Worm (Caenorhabditis elegans) whole organism, L2 larva: ENCODE results near the gene dyf-6.

Experiments used
- C34F6.9 ChIP-seq: fragments of 150-350 bp; optimal IDR thresholded peaks from 2 replicates; lab custom pipeline; 2014; ENCODE audit warnings: missing biosample characterization, missing genetic modification characterization
- F13H6.1 ChIP-seq: sonication (generic microtip); optimal IDR thresholded peaks from 2 replicates; lab custom pipeline; 2016; ENCODE audit warnings: missing genetic modification characterization, missing compliant biosample characterization
- R02D3.7 ChIP-seq: fragments of 150-350 bp; optimal IDR thresholded peaks from 2 replicates; lab custom pipeline; 2014; ENCODE audit warnings: missing biosample characterization, missing genetic modification characterization
- Y55F3AM.14 ChIP-seq: fragments of 200-800 bp; sonication (Bioruptor generic); optimal IDR thresholded peaks from 2 replicates; lab custom pipeline; 2018; ENCODE audit warnings: mild to moderate bottlenecking, missing genetic modification characterization, missing compliant biosample characterization
- ZK546.5 ChIP-seq: sonication (generic microtip); optimal IDR thresholded peaks from 2 replicates; lab custom pipeline; 2017; ENCODE audit warnings: missing biosample characterization, missing genetic modification characterization
- alr-1 ChIP-seq: fragments of 150-350 bp; optimal IDR thresholded peaks from 2 replicates; lab custom pipeline; 2014; ENCODE audit warnings: missing biosample characterization, missing genetic modification characterization
- aly-2 ChIP-seq: fragments of 150-350 bp; optimal IDR thresholded peaks from 2 replicates; lab custom pipeline; 2014; ENCODE audit warnings: missing biosample characterization, missing genetic modification characterization
- ama-1 ChIP-seq: fragments of 150-350 bp; optimal IDR thresholded peaks from 2 replicates; lab custom pipeline; 2018; ENCODE audit warnings: inconsistent platforms
- blmp-1 ChIP-seq: sonication (generic microtip); optimal IDR thresholded peaks from 2 replicates; lab custom pipeline; 2017; ENCODE audit warnings: missing genetic modification characterization, mild to moderate bottlenecking, missing compliant biosample characterization, antibody characterized with exemption, moderate library complexity; ENCODE audit not compliant: insufficient read depth
- ceh-16 ChIP-seq: fragments of 150-350 bp; optimal IDR thresholded peaks from 2 replicates; lab custom pipeline; 2014; ENCODE audit warnings: missing biosample characterization, missing genetic modification characterization
- ceh-82 ChIP-seq: fragments of 150-350 bp; optimal IDR thresholded peaks from 2 replicates; lab custom pipeline; 2014; ENCODE audit warnings: missing biosample characterization, missing genetic modification characterization
- crh-2 ChIP-seq: sonication (generic microtip); optimal IDR thresholded peaks from 2 replicates; lab custom pipeline; 2017; ENCODE audit warnings: missing biosample characterization, missing genetic modification characterization
- dmd-4 ChIP-seq: sonication (generic microtip); optimal IDR thresholded peaks from 2 replicates; lab custom pipeline; 2017; ENCODE audit warnings: missing biosample characterization, missing genetic modification characterization
- egl-27 ChIP-seq: sonication (generic microtip); optimal IDR thresholded peaks from 3 replicates; lab custom pipeline; 2017; ENCODE audit warnings: missing biosample characterization, missing genetic modification reagents, missing genetic modification characterization
- elt-1 ChIP-seq: fragments of 150-350 bp; optimal IDR thresholded peaks from 2 replicates; lab custom pipeline; 2014; ENCODE audit warnings: missing biosample characterization, missing genetic modification characterization
- elt-3 ChIP-seq: sonication (generic microtip); optimal IDR thresholded peaks from 2 replicates; lab custom pipeline; 2017; ENCODE audit warnings: missing biosample characterization, missing genetic modification characterization
- fos-1 ChIP-seq: fragments of 150-350 bp; optimal IDR thresholded peaks from 2 replicates; lab custom pipeline; 2014; ENCODE audit warnings: missing biosample characterization, missing genetic modification characterization
- gmeb-1 ChIP-seq: fragments of 150-350 bp; optimal IDR thresholded peaks from 2 replicates; lab custom pipeline; 2014; ENCODE audit warnings: missing biosample characterization, missing genetic modification characterization
- lin-11 ChIP-seq: fragments of 150-350 bp; sonication (generic microtip); optimal IDR thresholded peaks from 2 replicates; lab custom pipeline; 2014; ENCODE audit warnings: missing biosample characterization, missing genetic modification characterization, inconsistent platforms, mixed read lengths
- lin-13 ChIP-seq: fragments of 150-350 bp; optimal IDR thresholded peaks from 2 replicates; lab custom pipeline; 2014; ENCODE audit warnings: missing biosample characterization, missing genetic modification reagents, missing genetic modification characterization
- lin-39 ChIP-seq: fragments of 150-350 bp; optimal IDR thresholded peaks from 2 replicates; lab custom pipeline; 2014; ENCODE audit warnings: missing biosample characterization, missing genetic modification reagents, missing genetic modification characterization
- lsy-2 ChIP-seq, 2 experiments: fragments of 150-350 bp in 1 of 2; sonication (generic microtip) in 1 of 2; optimal IDR thresholded peaks; 2 replicates each; lab custom pipeline; 2014 to 2017; ENCODE audit warnings: missing biosample characterization in 2 of 2, missing genetic modification characterization in 2 of 2
- mab-5 ChIP-seq: fragments of 150-350 bp; optimal IDR thresholded peaks from 2 replicates; lab custom pipeline; 2014; ENCODE audit warnings: missing biosample characterization, missing genetic modification characterization
- mbf-1 ChIP-seq: sonication (generic microtip); optimal IDR thresholded peaks from 2 replicates; lab custom pipeline; 2017; ENCODE audit warnings: missing biosample characterization, missing genetic modification characterization
- mdl-1 ChIP-seq, 2 experiments: fragments of 150-350 bp in 1 of 2; sonication (generic microtip) in 1 of 2; optimal IDR thresholded peaks; 2 replicates each; lab custom pipeline; 2017; ENCODE audit warnings: missing biosample characterization in 2 of 2, missing genetic modification characterization in 2 of 2
- nhr-10 ChIP-seq: sonication (generic microtip); optimal IDR thresholded peaks from 2 replicates; lab custom pipeline; 2017; ENCODE audit warnings: missing biosample characterization, missing genetic modification characterization
- nhr-11 ChIP-seq: fragments of 150-350 bp; optimal IDR thresholded peaks from 2 replicates; lab custom pipeline; 2014; ENCODE audit warnings: missing biosample characterization, missing genetic modification characterization
- nhr-12 ChIP-seq: fragments of 150-350 bp; optimal IDR thresholded peaks from 2 replicates; lab custom pipeline; 2014; ENCODE audit warnings: missing biosample characterization, missing genetic modification characterization
- nhr-129 ChIP-seq: fragments of 150-350 bp; optimal IDR thresholded peaks from 2 replicates; lab custom pipeline; 2014; ENCODE audit warnings: missing biosample characterization, missing genetic modification characterization
- nhr-21 ChIP-seq: fragments of 150-350 bp; optimal IDR thresholded peaks from 2 replicates; lab custom pipeline; 2014; ENCODE audit warnings: missing biosample characterization, missing genetic modification characterization
- nhr-237 ChIP-seq: fragments of 150-350 bp; optimal IDR thresholded peaks from 2 replicates; lab custom pipeline; 2014; ENCODE audit warnings: missing biosample characterization, missing genetic modification characterization
- nhr-25 ChIP-seq: fragments of 150-350 bp; sonication (generic microtip); optimal IDR thresholded peaks from 3 replicates; lab custom pipeline; 2014; ENCODE audit warnings: missing biosample characterization, missing genetic modification characterization
- nhr-6 ChIP-seq: fragments of 150-350 bp; optimal IDR thresholded peaks from 2 replicates; lab custom pipeline; 2014; ENCODE audit warnings: missing biosample characterization, missing genetic modification characterization
- peb-1 ChIP-seq: fragments of 150-350 bp; optimal IDR thresholded peaks from 2 replicates; lab custom pipeline; 2014; ENCODE audit warnings: missing biosample characterization, missing genetic modification characterization
- sem-4 ChIP-seq: fragments of 150-350 bp; optimal IDR thresholded peaks from 2 replicates; lab custom pipeline; 2014; ENCODE audit warnings: missing biosample characterization, missing genetic modification reagents, missing genetic modification characterization
- skn-1 ChIP-seq: sonication (generic microtip); optimal IDR thresholded peaks from 2 replicates; lab custom pipeline; 2017; ENCODE audit warnings: missing biosample characterization, missing genetic modification characterization
- sma-3 ChIP-seq: sonication (generic microtip); optimal IDR thresholded peaks from 2 replicates; lab custom pipeline; 2016; ENCODE audit warnings: missing genetic modification reagents, missing genetic modification characterization, missing compliant biosample characterization
- snpc-4 ChIP-seq: fragments of 150-350 bp; optimal IDR thresholded peaks from 2 replicates; lab custom pipeline; 2014; ENCODE audit warnings: missing biosample characterization, missing genetic modification characterization
- unc-39 ChIP-seq: fragments of 150-350 bp; optimal IDR thresholded peaks from 2 replicates; lab custom pipeline; 2014; ENCODE audit warnings: missing biosample characterization, missing genetic modification characterization
- unc-55 ChIP-seq: fragments of 150-350 bp; sonication (generic microtip); optimal IDR thresholded peaks from 3 replicates; lab custom pipeline; 2014; ENCODE audit warnings: missing biosample characterization, missing genetic modification reagents, missing genetic modification characterization
- unc-62 ChIP-seq: fragments of 150-350 bp; optimal IDR thresholded peaks from 2 replicates; lab custom pipeline; 2014; ENCODE audit warnings: missing biosample characterization, missing genetic modification reagents, missing genetic modification characterization
- zag-1 ChIP-seq: fragments of 150-350 bp; optimal IDR thresholded peaks from 2 replicates; lab custom pipeline; 2014; ENCODE audit warnings: missing biosample characterization, missing genetic modification characterization
- ztf-1 ChIP-seq: fragments of 200-800 bp; sonication (Bioruptor generic); conservative IDR thresholded peaks from 2 replicates; pipeline ENCODE4 v1.3.6; 2022; ENCODE audit warnings: missing genetic modification characterization, missing compliant biosample characterization
- ztf-11 ChIP-seq: sonication (generic microtip); optimal IDR thresholded peaks from 2 replicates; lab custom pipeline; 2017; ENCODE audit warnings: missing biosample characterization, missing genetic modification characterization
- ztf-4 ChIP-seq: fragments of 150-350 bp; optimal IDR thresholded peaks from 2 replicates; lab custom pipeline; 2014; ENCODE audit warnings: missing biosample characterization, missing genetic modification characterization

dyf-6 gene

DNA sequence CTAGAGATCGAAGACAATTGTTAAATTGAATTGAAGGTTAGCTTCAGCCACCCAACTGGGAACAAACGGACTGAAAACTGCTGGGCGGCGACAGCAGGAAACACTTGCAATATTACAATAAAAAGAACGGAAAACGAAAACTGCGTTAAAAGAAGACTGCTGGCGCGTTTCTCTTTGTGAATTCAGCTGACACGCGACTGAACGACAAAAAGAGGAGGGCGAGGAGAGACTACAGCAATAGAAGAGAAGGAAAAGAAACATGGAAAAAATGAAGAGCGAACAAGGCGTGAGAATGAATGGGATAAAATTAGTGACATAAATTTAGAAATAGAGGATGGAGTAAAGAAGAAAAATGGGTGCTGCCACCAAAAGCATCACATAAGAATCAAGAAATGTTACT is 8.6 kb downstream of the dyf-6 start (continued):
- TF ChIP-seq nhr-129 (peak; percentile 90), egl-27 (peak; percentile 88), lin-39 (tag; lab: Kevin White, UChicago) (no peak), nhr-11 (tag; lab: Kevin White, UChicago) (no peak), lsy-2 (tag; optimal IDR thresholded peaks at IDR 0.05; lab: Kevin White, UChicago) (peak; percentile 78 to 94), dmd-4 (tag; lab: Kevin White, UChicago) (peak; percentile 18), ama-1 (lab: Kevin White, UChicago) (peak; percentile 28), sma-3 (GFP tag; lab: Kevin White, UChicago) (peak; percentile 90), peb-1 (tag; lab: Kevin White, UChicago) (no peak), ztf-4 (peak; percentile 87), C34F6.9 (tag; lab: Kevin White, UChicago) (peak; percentile 94), unc-62 (GFP tag; lab: Kevin White, UChicago) (peak; percentile 76), nhr-237 (tag; lab: Kevin White, UChicago) (peak; percentile 31), unc-55 (peak; percentile 56), ZK546.5 (tag; lab: Kevin White, UChicago) (no peak), ztf-1 (GFP tag; lab: Robert Waterston, UW) (no peak), fos-1 (tag; lab: Kevin White, UChicago) (peak; percentile 86), R02D3.7 (tag; lab: Kevin White, UChicago) (no peak), crh-2 (tag; lab: Kevin White, UChicago) (peak; percentile 97)

DNA sequence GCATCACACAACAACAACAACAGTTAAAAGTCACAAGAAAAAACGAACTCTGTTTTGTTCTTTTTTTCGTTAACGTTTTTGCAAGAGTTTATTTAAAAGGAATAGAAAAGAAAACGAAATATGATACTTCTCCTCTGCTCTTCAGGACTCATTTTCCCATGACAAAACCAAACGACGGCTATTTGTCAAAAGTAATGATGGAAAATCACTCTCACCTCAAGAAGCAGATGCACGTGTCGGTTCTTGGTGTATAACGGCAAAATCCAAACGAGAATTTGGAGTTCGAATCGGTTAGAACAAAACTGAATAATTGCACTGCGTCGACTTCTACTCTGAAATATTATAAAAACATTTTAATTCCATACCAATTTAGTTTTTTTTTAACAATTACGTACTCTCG is 9.3 kb downstream of the dyf-6 start:
- TF ChIP-seq crh-2 (tag; lab: Kevin White, UChicago) (no peak), C34F6.9 (tag; lab: Kevin White, UChicago) (peak; percentile 8)

DNA sequence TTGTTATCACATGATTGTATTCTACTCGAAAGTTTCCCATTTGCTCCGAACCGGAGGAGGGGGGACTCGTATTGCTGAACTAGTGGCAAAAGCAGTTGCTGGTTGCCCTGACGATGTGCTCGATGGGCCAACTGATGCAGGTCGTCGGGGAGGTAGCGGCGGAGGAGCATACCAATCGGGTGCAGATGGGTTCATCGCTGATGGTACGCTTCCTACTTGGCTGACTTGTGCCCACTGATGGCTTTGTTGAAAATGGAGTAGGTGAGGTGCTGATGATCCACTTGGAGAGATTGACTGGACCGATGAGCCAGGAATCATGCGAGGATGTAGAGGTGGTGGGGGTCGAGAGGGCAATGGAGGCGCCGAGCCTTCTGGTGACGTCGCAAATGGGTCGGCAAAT is 12.7 kb downstream of the dyf-6 start:
- TF ChIP-seq Y55F3AM.14 (GFP tag; lab: Kevin White, UChicago) (no peak), mdl-1 (tag; optimal IDR thresholded peaks at IDR 0.05; lab: Kevin White, UChicago) (no peak), ztf-11 (tag; lab: Kevin White, UChicago) (no peak), nhr-12 (tag; lab: Kevin White, UChicago) (no peak), peb-1 (tag; lab: Kevin White, UChicago) (no peak), snpc-4 (no peak), aly-2 (tag; lab: Kevin White, UChicago) (no peak), nhr-129 (no peak), fos-1 (tag; lab: Kevin White, UChicago) (no peak), gmeb-1 (no peak), mbf-1 (tag; lab: Kevin White, UChicago) (no peak), ztf-1 (GFP tag; lab: Robert Waterston, UW) (no peak), egl-27 (no peak), zag-1 (tag; lab: Kevin White, UChicago) (no peak), nhr-6 (no peak)

ce11 chrX:10372556-10372955 is 13.8 kb downstream of the dyf-6 start, which contains the start of gene Y49A10A.2:
TSS of gene Y49A10A.2 (minus strand) at chrX:10372664.
- TF ChIP-seq nhr-129 (no peak), alr-1 (tag; lab: Kevin White, UChicago) (no peak), F13H6.1 (tag; lab: Kevin White, UChicago) (peak; percentile 40), lin-13 (no peak), unc-55 (peak; percentile 52), nhr-12 (tag; lab: Kevin White, UChicago) (no peak), mab-5 (tag; lab: Kevin White, UChicago) (no peak), snpc-4 (no peak), ceh-82 (tag; lab: Kevin White, UChicago) (no peak), mdl-1 (tag; optimal IDR thresholded peaks at IDR 0.05; lab: Kevin White, UChicago) (no peak), blmp-1 (no peak), lin-11 (tag; lab: Kevin White, UChicago) (no peak), egl-27 (no peak), crh-2 (tag; lab: Kevin White, UChicago) (no peak), fos-1 (tag; lab: Kevin White, UChicago) (no peak), R02D3.7 (tag; lab: Kevin White, UChicago) (no peak), ztf-4 (no peak), unc-62 (GFP tag; lab: Kevin White, UChicago) (no peak), nhr-25 (tag; lab: Kevin White, UChicago) (no peak), ZK546.5 (tag; lab: Kevin White, UChicago) (no peak), C34F6.9 (tag; lab: Kevin White, UChicago) (peak; percentile 38), ceh-16 (tag; lab: Kevin White, UChicago) (no peak), ztf-1 (GFP tag; lab: Robert Waterston, UW) (no peak), nhr-11 (tag; lab: Kevin White, UChicago) (no peak), ama-1 (lab: Kevin White, UChicago) (no peak), dmd-4 (tag; lab: Kevin White, UChicago) (no peak), sma-3 (GFP tag; lab: Kevin White, UChicago) (no peak), nhr-21 (tag; lab: Kevin White, UChicago) (no peak), peb-1 (tag; lab: Kevin White, UChicago) (peak; percentile 31), sem-4 (tag; lab: Kevin White, UChicago) (no peak), skn-1 (no peak), ztf-11 (tag; lab: Kevin White, UChicago) (no peak), Y55F3AM.14 (GFP tag; lab: Kevin White, UChicago) (no peak), elt-3 (tag; lab: Kevin White, UChicago) (no peak), nhr-10 (tag; lab: Kevin White, UChicago) (no peak), unc-39 (tag; lab: Kevin White, UChicago) (no peak), elt-1 (tag; lab: Kevin White, UChicago) (no peak), gmeb-1 (no peak), aly-2 (tag; lab: Kevin White, UChicago) (no peak)
